Worm (Caenorhabditis elegans) whole organism, L4 larva: ENCODE data around the gene Y54G2A.52.

ENCODE experiments used
- F37D6.2 ChIP-seq: sonication (generic microtip); optimal IDR thresholded peaks from 2 replicates; lab custom pipeline; 2016; ENCODE audit warnings: mild to moderate bottlenecking, missing genetic modification characterization, missing compliant biosample characterization
- F44E2.7 ChIP-seq: fragments of 200-800 bp; sonication (Bioruptor generic); IDR thresholded peaks from 2 replicates; pipeline ENCODE4 v2.1.2; 2022; ENCODE audit warnings: missing genetic modification characterization, missing compliant biosample characterization
- F49E8.2 ChIP-seq: sonication (generic microtip); optimal IDR thresholded peaks from 2 replicates; lab custom pipeline; 2016; ENCODE audit warnings: missing compliant biosample characterization, mild to moderate bottlenecking, missing genetic modification characterization, borderline replicate concordance
- T20F7.1 ChIP-seq: fragments of 200-800 bp; sonication (Bioruptor generic); optimal IDR thresholded peaks from 2 replicates; lab custom pipeline; 2018; ENCODE audit warnings: mild to moderate bottlenecking, missing genetic modification characterization, missing compliant biosample characterization
- Y48G9A.11 ChIP-seq: fragments of 200-800 bp; sonication (Bioruptor generic); IDR thresholded peaks from 2 replicates; pipeline ENCODE4 v1.3.6; 2022; ENCODE audit warnings: missing genetic modification reagents, missing genetic modification characterization, missing compliant biosample characterization
- ZK546.5 ChIP-seq, 2 experiments: sonication (generic microtip); optimal IDR thresholded peaks; 2 replicates each; lab custom pipeline; 2017; ENCODE audit warnings: missing biosample characterization in 2 of 2, missing genetic modification characterization in 2 of 2
- aha-1 ChIP-seq: fragments of 150-350 bp; peaks from one replicate; lab custom pipeline; 2014; ENCODE audit warnings: missing biosample characterization, missing genetic modification characterization
- aly-2 ChIP-seq: sonication (generic microtip); optimal IDR thresholded peaks from 2 replicates; lab custom pipeline; 2018; ENCODE audit warnings: missing biosample characterization, missing genetic modification characterization
- ama-1 ChIP-seq: fragments of 150-350 bp; optimal IDR thresholded peaks from 2 replicates; lab custom pipeline; 2014; ENCODE audit warnings: inconsistent platforms, mixed read lengths
- ceh-20 ChIP-seq: fragments of 200-800 bp; sonication (Bioruptor generic); IDR thresholded peaks from 2 replicates; pipeline ENCODE4 v1.3.6; 2022; ENCODE audit warnings: missing genetic modification reagents, missing genetic modification characterization, missing compliant biosample characterization
- ceh-32 ChIP-seq: sonication (generic microtip); optimal IDR thresholded peaks from 2 replicates; lab custom pipeline; 2016; ENCODE audit warnings: mild to moderate bottlenecking, missing genetic modification characterization, missing compliant biosample characterization; ENCODE audit not compliant: poor library complexity
- ceh-44 ChIP-seq: fragments of 200-800 bp; sonication (Bioruptor generic); IDR thresholded peaks from 2 replicates; pipeline ENCODE4 v1.3.6; 2022; ENCODE audit warnings: missing genetic modification reagents, missing genetic modification characterization, missing compliant biosample characterization
- ceh-62 ChIP-seq: sonication (generic microtip); optimal IDR thresholded peaks from 2 replicates; lab custom pipeline; 2017; ENCODE audit warnings: missing biosample characterization, missing genetic modification characterization
- ceh-82 ChIP-seq: sonication (generic microtip); optimal IDR thresholded peaks from 2 replicates; lab custom pipeline; 2017; ENCODE audit warnings: missing biosample characterization, missing genetic modification characterization
- cey-2 ChIP-seq: sonication (generic microtip); optimal IDR thresholded peaks from 3 replicates; lab custom pipeline; 2017; ENCODE audit warnings: missing genetic modification characterization, mild to moderate bottlenecking, missing compliant biosample characterization, antibody characterized with exemption, borderline replicate concordance; ENCODE audit not compliant: insufficient read depth
- daf-16 ChIP-seq, 3 experiments: sonication (generic microtip); optimal IDR thresholded peaks; 2 replicates each; lab custom pipeline; 2016 to 2017; ENCODE audit warnings: missing genetic modification characterization in 3 of 3, missing genetic modification reagents in 3 of 3, mild to moderate bottlenecking in 2 of 3, missing compliant biosample characterization in 2 of 3, missing biosample characterization in 1 of 3, moderate library complexity in 1 of 3
- daf-8 ChIP-seq: fragments of 200-800 bp; sonication (Bioruptor generic); IDR thresholded peaks from 2 replicates; pipeline ENCODE4 v1.3.6; 2022; ENCODE audit warnings: missing genetic modification characterization, missing compliant biosample characterization
- dmd-6 ChIP-seq: fragments of 200-800 bp; sonication (Bioruptor generic); IDR thresholded peaks from 2 replicates; pipeline ENCODE4 v1.3.6; 2022; ENCODE audit warnings: missing genetic modification reagents, missing genetic modification characterization, missing compliant biosample characterization
- dmd-9 ChIP-seq: fragments of 200-800 bp; sonication (Bioruptor generic); IDR thresholded peaks from 2 replicates; pipeline ENCODE4 v1.3.6; 2022; ENCODE audit warnings: missing genetic modification reagents, missing genetic modification characterization, missing compliant biosample characterization
- dpl-1 ChIP-seq: fragments of 150-350 bp; optimal IDR thresholded peaks from 2 replicates; lab custom pipeline; 2014; ENCODE audit warnings: missing biosample characterization, missing genetic modification reagents, missing genetic modification characterization
- dve-1 ChIP-seq: sonication (generic microtip); optimal IDR thresholded peaks from 2 replicates; lab custom pipeline; 2017; ENCODE audit warnings: antibody characterized with exemption, mild to moderate bottlenecking, missing genetic modification characterization, missing compliant biosample characterization; ENCODE audit not compliant: insufficient read depth
- egl-43 ChIP-seq: fragments of 200-800 bp; sonication (Bioruptor generic); IDR thresholded peaks from 2 replicates; pipeline ENCODE4 v1.3.6; 2022; ENCODE audit warnings: missing genetic modification reagents, missing genetic modification characterization, missing compliant biosample characterization
- fkh-10 ChIP-seq: fragments of 150-350 bp; optimal IDR thresholded peaks from 2 replicates; lab custom pipeline; 2014; ENCODE audit warnings: missing biosample characterization, missing genetic modification reagents, missing genetic modification characterization
- hif-1 ChIP-seq, 2 experiments: sonication (generic microtip); optimal IDR thresholded peaks; 2 replicates each; lab custom pipeline; 2016 to 2017; ENCODE audit warnings: missing compliant biosample characterization in 2 of 2, missing genetic modification characterization in 2 of 2, missing genetic modification reagents in 2 of 2, missing genotype in 2 of 2, mild to moderate bottlenecking in 1 of 2
- hlh-30 ChIP-seq: sonication (generic microtip); optimal IDR thresholded peaks from 2 replicates; lab custom pipeline; 2017; ENCODE audit warnings: antibody characterized with exemption, mild to moderate bottlenecking, missing genetic modification characterization, missing compliant biosample characterization; ENCODE audit not compliant: insufficient read depth
- hmg-1.1 ChIP-seq: fragments of 200-800 bp; sonication (Bioruptor generic); IDR thresholded peaks from 2 replicates; pipeline ENCODE4 v1.3.6; 2022; ENCODE audit warnings: missing genetic modification reagents, missing genetic modification characterization, missing compliant biosample characterization
- jun-1 ChIP-seq: fragments of 150-350 bp; optimal IDR thresholded peaks from 2 replicates; lab custom pipeline; 2014; ENCODE audit warnings: missing biosample characterization, missing genetic modification reagents, missing genetic modification characterization
- lim-7 ChIP-seq: fragments of 200-800 bp; sonication (Bioruptor generic); IDR thresholded peaks from 2 replicates; pipeline ENCODE4 v1.3.6; 2022; ENCODE audit warnings: missing genetic modification characterization, missing compliant biosample characterization
- lin-1 ChIP-seq: fragments of 200-800 bp; sonication (Bioruptor generic); IDR thresholded peaks from 2 replicates; pipeline ENCODE4 v1.3.6; 2022; ENCODE audit warnings: missing genetic modification reagents, missing genetic modification characterization, missing compliant biosample characterization
- lin-13 ChIP-seq: fragments of 150-350 bp; optimal IDR thresholded peaks from 2 replicates; lab custom pipeline; 2014; ENCODE audit warnings: missing biosample characterization, missing genetic modification reagents, missing genetic modification characterization
- lin-15B ChIP-seq: fragments of 150-350 bp; sonication (generic microtip); optimal IDR thresholded peaks from 3 replicates; lab custom pipeline; 2014; ENCODE audit warnings: missing biosample characterization, missing genetic modification characterization
- lin-29 ChIP-seq: fragments of 200-800 bp; sonication (Bioruptor generic); IDR thresholded peaks from 2 replicates; pipeline ENCODE4 v1.3.6; 2022; ENCODE audit warnings: missing genetic modification reagents, missing genetic modification characterization, missing compliant biosample characterization
- madf-5 ChIP-seq, 2 experiments: fragments of 200-800 bp; sonication (Bioruptor generic); IDR thresholded peaks; 2 replicates each; pipeline ENCODE4 v1.3.6; 2022; ENCODE audit warnings: missing compliant biosample characterization in 2 of 2, missing genetic modification characterization in 2 of 2
- madf-9 ChIP-seq: fragments of 200-800 bp; sonication (Bioruptor generic); conservative IDR thresholded peaks from 2 replicates; pipeline ENCODE4 v1.3.6; 2022; ENCODE audit warnings: missing genetic modification reagents, missing genetic modification characterization, missing compliant biosample characterization
- mdl-1 ChIP-seq, 2 experiments: fragments of 150-350 bp in 1 of 2; sonication (generic microtip) in 1 of 2; optimal IDR thresholded peaks; 2 replicates each; lab custom pipeline; 2014 to 2017; ENCODE audit warnings: missing biosample characterization in 2 of 2, missing genetic modification characterization in 2 of 2
- mdt-29 ChIP-seq: fragments of 200-800 bp; sonication (Bioruptor generic); IDR thresholded peaks from 2 replicates; pipeline ENCODE4 v1.3.6; 2022; ENCODE audit warnings: missing genetic modification reagents, missing genetic modification characterization, missing compliant biosample characterization
- mep-1 ChIP-seq: fragments of 150-350 bp; sonication (generic microtip); optimal IDR thresholded peaks from 3 replicates; lab custom pipeline; 2014; ENCODE audit warnings: missing biosample characterization, missing genetic modification characterization
- mxl-2 ChIP-seq: fragments of 200-800 bp; sonication (Bioruptor generic); conservative IDR thresholded peaks from 2 replicates; pipeline ENCODE4 v1.3.6; 2022; ENCODE audit warnings: missing genetic modification reagents, missing genetic modification characterization, missing compliant biosample characterization
- mxl-3 ChIP-seq: fragments of 200-800 bp; sonication (Bioruptor generic); optimal IDR thresholded peaks from 2 replicates; lab custom pipeline; 2018; ENCODE audit warnings: mild to moderate bottlenecking, missing genetic modification characterization, missing compliant biosample characterization
- nhr-10 ChIP-seq: fragments of 150-350 bp; optimal IDR thresholded peaks from 2 replicates; lab custom pipeline; 2014; ENCODE audit warnings: missing biosample characterization, missing genetic modification characterization
- nhr-102 ChIP-seq: sonication (generic microtip); optimal IDR thresholded peaks from 2 replicates; lab custom pipeline; 2016; ENCODE audit warnings: mild to moderate bottlenecking, missing genetic modification characterization, moderate library complexity, missing compliant biosample characterization
- nhr-11 ChIP-seq: fragments of 150-350 bp; optimal IDR thresholded peaks from 2 replicates; lab custom pipeline; 2014; ENCODE audit warnings: missing biosample characterization, missing genetic modification characterization
- pqm-1 ChIP-seq: sonication (generic microtip); optimal IDR thresholded peaks from 2 replicates; lab custom pipeline; 2017; ENCODE audit warnings: missing biosample characterization, missing genetic modification characterization
- rbr-2 ChIP-seq: sonication (generic microtip); optimal IDR thresholded peaks from 2 replicates; lab custom pipeline; 2016; ENCODE audit warnings: missing genotype, missing genetic modification characterization, missing compliant biosample characterization
- tag-97 ChIP-seq: fragments of 200-800 bp; sonication (Bioruptor generic); IDR thresholded peaks from 2 replicates; pipeline ENCODE4 v1.3.6; 2022; ENCODE audit warnings: missing genetic modification characterization, missing compliant biosample characterization
- vab-7 ChIP-seq: fragments of 200-800 bp; sonication (Bioruptor generic); IDR thresholded peaks from 2 replicates; pipeline ENCODE4 v1.3.6; 2022; ENCODE audit warnings: missing genetic modification reagents, missing genetic modification characterization, missing compliant biosample characterization
- zfp-3 ChIP-seq: fragments of 200-800 bp; sonication (Bioruptor generic); conservative IDR thresholded peaks from 2 replicates; pipeline ENCODE4 v1.3.6; 2022; ENCODE audit warnings: missing genetic modification reagents, missing genetic modification characterization, missing compliant biosample characterization
- zip-11 ChIP-seq: fragments of 200-800 bp; sonication (Bioruptor generic); IDR thresholded peaks from 2 replicates; pipeline ENCODE4 v1.3.6; 2022; ENCODE audit warnings: missing genetic modification characterization, missing compliant biosample characterization
- ztf-11 ChIP-seq: fragments of 150-350 bp; optimal IDR thresholded peaks from 2 replicates; lab custom pipeline; 2014; ENCODE audit warnings: missing biosample characterization, missing genetic modification characterization
- ztf-7 ChIP-seq: fragments of 150-350 bp; optimal IDR thresholded peaks from 2 replicates; lab custom pipeline; 2014; ENCODE audit warnings: missing biosample characterization, missing genetic modification characterization

Y54G2A.52 gene

DNA sequence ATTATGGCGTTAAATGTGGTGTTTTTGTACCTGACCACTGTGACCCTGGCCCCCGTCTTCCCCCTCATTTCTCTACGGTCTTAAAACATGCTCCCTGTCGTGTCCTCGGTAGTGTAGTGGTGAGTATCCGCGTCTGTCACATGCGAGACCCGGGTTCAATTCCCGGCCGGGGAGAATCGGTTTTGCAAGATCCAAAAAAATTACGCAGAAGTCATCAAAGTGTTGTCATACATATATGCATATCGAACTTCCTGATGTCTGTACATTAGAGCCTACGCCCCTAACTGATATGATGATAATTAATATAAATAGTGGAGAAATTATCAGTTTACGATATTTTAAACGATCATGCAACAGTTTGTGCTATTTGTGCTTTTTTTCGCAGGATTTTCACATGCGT is 7.0 kb upstream of the Y54G2A.52 start, which contains the start of gene Y54G2A.45 (continued):
- TF ChIP-seq jun-1 (no peak), ZK546.5 (tag; optimal IDR thresholded peaks at IDR 0.05; lab: Kevin White, UChicago) (no peak), Y48G9A.11 (GFP tag; lab: Robert Waterston, UW) (peak; percentile 77), pqm-1 (tag; lab: Kevin White, UChicago) (peak; percentile 90), F37D6.2 (peak; percentile 20), cey-2 (tag; lab: Kevin White, UChicago) (no peak), aly-2 (tag; lab: Kevin White, UChicago) (no peak), zip-11 (no peak), ceh-82 (no peak), fkh-10 (GFP tag; lab: Kevin White, UChicago) (no peak), tag-97 (GFP tag; lab: Robert Waterston, UW) (no peak), daf-16 (GFP tag; optimal IDR thresholded peaks at IDR 0.05; lab: Kevin White, UChicago) (peak; percentile 60 to 78), daf-16 (tag; optimal IDR thresholded peaks at IDR 0.05; lab: Kevin White, UChicago) (peak; percentile 89), vab-7 (GFP tag; lab: Robert Waterston, UW) (peak; percentile 84), hif-1 (tag; optimal IDR thresholded peaks at IDR 0.05; lab: Kevin White, UChicago) (peak in 1 of 2 experiments; percentile 57), dmd-9 (GFP tag; lab: Robert Waterston, UW) (peak; percentile 72; the same call in 1 of the 2 replicates), lin-13 (peak; percentile 87), mxl-3 (GFP tag; lab: Kevin White, UChicago) (peak; percentile 77), T20F7.1 (GFP tag; lab: Kevin White, UChicago) (no peak), ama-1 (no peak), zfp-3 (GFP tag; lab: Robert Waterston, UW) (no peak), nhr-11 (peak; percentile 55), dpl-1 (GFP tag; lab: Kevin White, UChicago) (peak; percentile 25), mxl-2 (0 out of 2 replicates have a peak, but pooled peaks have one; percentile 12), madf-9 (peak; percentile 89), ceh-44 (peak; percentile 80), ceh-62 (tag; lab: Kevin White, UChicago) (no peak), ceh-20 (GFP tag; lab: Robert Waterston, UW) (peak; percentile 65), dmd-6 (GFP tag; lab: Robert Waterston, UW) (peak; percentile 87), ztf-11 (tag; lab: Kevin White, UChicago) (no peak), dve-1 (peak; percentile 88), nhr-10 (no peak), lin-15B (no peak), lim-7 (GFP tag; lab: Robert Waterston, UW) (peak; percentile 81), nhr-102 (peak; percentile 83), mdt-29 (peak; percentile 53; the same call in 1 of the 2 replicates), ceh-32 (tag; lab: Kevin White, UChicago) (no peak), aha-1 (tag; lab: Kevin White, UChicago) (peak; percentile 70), hmg-1.1 (GFP tag; lab: Robert Waterston, UW) (peak; percentile 63; the same call in 1 of the 2 replicates), lin-1 (GFP tag; lab: Robert Waterston, UW) (no peak), lin-29 (GFP tag; lab: Robert Waterston, UW) (no peak), mep-1 (tag; lab: Kevin White, UChicago) (peak; percentile 78), daf-8 (GFP tag; lab: Robert Waterston, UW) (no peak), hlh-30 (peak; percentile 91), madf-5 (GFP tag; IDR thresholded peaks at IDR 0.05; lab: Robert Waterston, UW) (peak; percentile 47 to 76; a peak in 3 of 4 replicates), egl-43 (GFP tag; lab: Robert Waterston, UW) (peak; percentile 82), mdl-1 (tag; optimal IDR thresholded peaks at IDR 0.05; lab: Kevin White, UChicago) (peak in 1 of 2 experiments; percentile 32), F49E8.2 (tag; lab: Kevin White, UChicago) (peak; percentile 78), F44E2.7 (GFP tag; lab: Robert Waterston, UW) (0 out of 2 replicates have a peak, but pooled peaks have one; percentile 28), rbr-2 (peak; percentile 51), ztf-7 (tag; lab: Kevin White, UChicago) (no peak)
